Fruit fly (Drosophila melanogaster) S2 (cell line): Measurements from ENCODE around the gene CG7685.

ENCODE experiments used
- CG8478 ChIP-seq: fragments of >200 bp; optimal IDR thresholded peaks from 2 replicates; lab custom pipeline; 2018
- CTCF ChIP-seq, 2 experiments: fragments of >200 bp; optimal IDR thresholded peaks; 2 replicates each; lab custom pipeline; 2018

Gene CG7685

DNA sequence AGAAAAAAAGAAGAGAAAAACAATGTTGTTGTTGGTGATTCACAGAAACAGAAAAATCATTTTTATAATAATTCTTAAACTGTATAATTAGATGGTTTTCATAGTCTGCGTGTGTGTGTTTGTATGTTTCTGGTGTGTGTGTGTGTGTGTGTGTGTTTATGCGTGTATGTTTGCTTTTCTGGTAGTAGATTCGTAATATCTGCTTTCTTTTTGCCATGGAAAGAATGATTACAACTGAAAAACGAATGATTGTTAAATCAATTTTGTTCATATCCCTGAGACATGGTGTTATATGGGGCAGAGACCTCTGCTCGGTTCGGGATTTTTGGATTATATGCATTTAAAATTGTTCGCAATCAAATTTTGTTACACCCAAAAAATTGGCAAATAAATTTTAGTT lies 18.6 kb downstream of the CG7685 start:
- no peak for TF ChIP-seq CTCF (optimal IDR thresholded peaks at IDR 0.05; lab: Kevin White, UChicago)
- TF ChIP-seq CG8478, result no peak

DNA sequence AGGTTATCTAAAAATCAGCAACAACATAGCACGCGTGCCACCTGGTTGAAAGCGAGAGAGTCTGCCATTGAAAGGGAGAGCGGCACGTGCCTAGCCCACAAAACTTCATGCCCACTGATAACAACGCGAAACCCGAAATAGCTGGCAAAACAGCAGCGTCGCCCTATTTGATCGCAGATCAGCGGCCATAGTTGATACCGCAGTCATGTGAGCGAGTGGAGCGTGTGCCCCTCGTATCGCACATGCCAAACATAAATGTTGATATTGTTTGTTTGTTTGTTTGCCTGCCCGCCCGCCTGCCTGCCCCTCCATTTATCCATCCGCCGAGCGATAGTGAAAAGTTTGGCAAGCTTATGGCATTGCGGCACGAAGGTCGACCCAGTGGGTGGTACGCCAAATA lies 28.2 kb downstream of the CG7685 start:
- TF ChIP-seq CG8478, result no peak
- no peak for TF ChIP-seq CTCF (optimal IDR thresholded peaks at IDR 0.05; lab: Kevin White, UChicago)

DNA sequence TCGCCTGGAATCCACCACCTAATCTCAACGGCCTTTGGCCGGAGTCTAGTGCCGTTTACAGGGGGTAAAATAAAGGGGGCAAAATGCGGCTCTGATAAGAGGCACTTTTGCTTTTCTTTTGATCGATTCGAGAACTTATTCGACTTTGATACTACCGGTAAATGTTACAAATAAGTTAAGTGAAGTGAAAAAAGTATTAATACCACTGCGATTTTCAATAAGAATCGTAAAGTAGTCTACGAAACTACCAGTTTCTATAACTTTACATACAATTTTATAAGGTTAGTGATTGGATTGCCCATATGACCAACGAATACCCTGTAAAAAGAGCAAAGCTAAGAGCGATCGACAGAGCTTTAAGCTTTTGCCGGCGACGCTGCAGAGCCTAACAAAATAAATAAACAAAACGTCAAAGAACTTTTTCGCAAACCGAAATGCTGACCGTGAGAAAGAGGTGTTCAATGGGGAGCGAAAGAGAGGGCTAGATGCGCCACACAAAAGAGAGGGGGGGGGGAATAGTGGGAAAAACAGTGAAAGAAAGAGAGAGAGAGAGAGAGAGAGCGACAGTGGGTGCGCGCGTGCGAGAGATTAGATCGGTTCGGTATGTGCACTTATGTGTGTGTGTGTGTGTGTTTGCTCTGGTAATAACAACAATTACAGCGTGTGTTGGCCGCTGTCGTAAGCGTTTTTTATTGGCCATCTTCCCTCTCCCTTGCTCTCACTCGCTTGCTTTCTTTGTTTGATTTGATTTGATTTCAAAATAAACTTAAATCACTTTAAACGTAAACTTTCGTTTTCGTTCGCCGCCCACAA lies 32.0 kb downstream of the CG7685 start:
- TF ChIP-seq CTCF (optimal IDR thresholded peaks at IDR 0.05; lab: Kevin White, UChicago), result no peak
- TF ChIP-seq CG8478, result no peak

DNA sequence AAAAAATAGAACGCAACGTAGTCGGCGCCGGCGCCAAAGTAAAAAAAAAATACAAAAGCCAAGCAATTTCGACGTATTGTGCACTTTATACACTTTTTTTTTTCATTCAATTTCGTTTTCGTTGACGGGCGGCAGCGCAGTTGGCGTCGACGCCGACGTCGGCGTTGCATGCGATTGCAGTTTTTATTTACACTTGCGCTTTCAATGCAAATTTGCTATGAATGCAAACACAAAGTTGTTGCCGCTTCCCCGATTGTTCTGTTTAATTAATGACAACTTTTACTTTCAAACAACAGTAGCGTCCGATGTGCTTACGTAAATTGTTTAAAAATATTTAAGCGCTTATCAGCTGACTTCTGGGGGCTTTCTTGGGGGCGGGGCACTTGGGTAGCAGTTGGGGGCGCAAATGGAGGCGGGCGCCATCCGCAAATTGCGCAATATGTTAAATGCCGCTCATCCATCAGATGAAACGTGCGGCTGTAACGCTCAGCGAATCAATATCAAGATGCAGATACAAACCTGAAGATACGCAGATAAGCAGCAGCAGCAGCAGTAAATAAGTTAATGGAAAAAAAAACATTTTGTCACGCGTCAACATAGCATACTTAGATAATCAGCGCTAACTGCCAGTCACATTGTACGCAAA lies 33.6 kb downstream of the CG7685 start:
- TF ChIP-seq CTCF (optimal IDR thresholded peaks at IDR 0.05; lab: Kevin White, UChicago) (no peak), CG8478 (no peak)

DNA sequence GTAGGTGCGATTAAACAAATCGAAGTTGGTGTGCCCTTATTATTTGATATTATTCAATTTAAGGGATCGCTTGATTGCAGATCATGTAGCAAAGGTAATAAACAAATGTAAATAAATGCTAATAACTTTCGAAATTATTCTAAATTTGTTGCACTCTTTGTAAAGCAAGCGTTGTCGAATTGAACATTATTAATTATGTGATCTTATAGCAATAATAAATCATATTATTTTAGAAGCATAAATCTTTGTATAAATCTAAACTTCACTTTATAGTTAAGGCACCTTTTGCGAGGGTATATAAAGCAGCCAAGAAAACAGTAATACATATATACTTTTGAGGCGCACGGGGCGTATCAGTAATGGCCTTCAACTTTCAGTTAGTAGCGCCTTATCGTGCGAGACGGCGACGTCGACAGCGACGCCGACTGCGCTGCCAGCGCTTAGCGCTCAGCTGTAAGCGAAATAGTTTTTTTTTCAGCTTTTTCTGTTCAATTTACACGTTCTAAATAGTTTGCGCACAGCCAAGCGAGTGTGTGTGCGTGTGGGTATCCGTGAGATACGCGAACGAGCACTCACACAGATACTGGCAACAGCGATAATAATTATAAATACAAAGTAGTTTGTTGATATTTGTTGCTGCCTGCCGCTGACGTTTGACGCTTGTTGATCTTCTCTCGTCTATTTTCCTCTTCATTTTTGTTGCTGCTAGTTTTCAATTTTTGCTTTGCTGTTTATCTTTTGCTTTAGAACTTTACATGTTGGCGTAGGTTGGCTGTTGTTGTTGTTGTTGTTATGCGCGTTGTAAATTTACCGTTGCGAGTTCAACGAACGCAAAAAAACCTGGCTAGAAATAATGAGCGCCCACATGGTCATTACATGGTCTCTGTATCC lies 34.3 kb downstream of the CG7685 start:
- TF ChIP-seq CG8478 (no peak), CTCF (optimal IDR thresholded peaks at IDR 0.05; lab: Kevin White, UChicago) (no peak)

DNA sequence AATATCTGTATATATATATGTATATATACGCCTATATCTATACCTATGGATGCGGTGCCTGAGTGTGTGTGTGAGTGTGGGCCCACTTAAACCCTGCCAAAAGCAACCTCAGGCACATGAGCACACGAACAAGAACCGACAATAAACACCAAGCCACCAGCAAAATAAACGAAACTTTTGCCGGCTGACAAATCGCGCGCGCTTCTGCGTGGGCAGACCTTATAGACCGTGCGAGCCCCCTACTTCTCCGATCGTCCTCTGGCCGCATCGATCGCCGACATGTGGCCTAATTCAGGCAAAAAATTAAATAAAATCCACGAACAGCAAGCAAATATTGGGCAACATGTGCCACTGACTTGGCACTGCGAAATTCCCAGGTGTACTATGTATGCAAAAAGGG lies 38.5 kb downstream of the CG7685 start:
- no peak for TF ChIP-seq CTCF (optimal IDR thresholded peaks at IDR 0.05; lab: Kevin White, UChicago)
- no peak for TF ChIP-seq CG8478

DNA sequence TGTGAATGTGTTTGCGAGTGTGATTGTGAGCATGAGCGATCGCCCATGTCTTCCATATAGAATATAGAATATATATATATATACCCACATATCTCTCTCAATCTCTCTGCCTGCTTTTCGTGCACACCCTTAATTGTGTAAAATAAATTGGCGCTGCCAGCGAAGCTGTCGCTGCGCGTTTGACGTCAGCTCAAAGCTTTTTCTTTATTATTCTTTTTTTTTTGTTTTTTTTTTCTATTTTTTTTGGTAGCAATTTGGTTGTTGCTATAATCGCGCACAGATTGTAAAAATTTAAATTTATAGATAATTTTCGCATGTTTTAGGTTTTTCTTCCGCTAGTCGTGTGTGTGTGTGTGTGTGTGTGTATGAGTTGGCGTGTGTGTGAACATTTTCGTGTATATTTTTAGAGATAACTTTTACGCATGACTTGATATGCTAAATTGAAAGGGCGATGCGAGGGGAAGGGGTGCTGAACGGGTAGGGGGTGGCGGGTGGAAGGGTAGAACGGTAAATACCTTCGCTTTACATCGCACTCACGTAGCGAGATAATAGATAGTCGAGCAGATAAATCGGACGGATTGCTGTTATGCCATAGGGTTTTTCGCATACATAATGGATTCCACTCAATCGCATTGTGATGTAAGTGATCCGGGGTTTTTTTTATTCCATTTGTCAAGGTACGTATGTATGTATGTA lies 40.6 kb downstream of the CG7685 start:
- TF ChIP-seq CG8478, result no peak
- TF ChIP-seq CTCF (optimal IDR thresholded peaks at IDR 0.05; lab: Kevin White, UChicago), result no peak

DNA sequence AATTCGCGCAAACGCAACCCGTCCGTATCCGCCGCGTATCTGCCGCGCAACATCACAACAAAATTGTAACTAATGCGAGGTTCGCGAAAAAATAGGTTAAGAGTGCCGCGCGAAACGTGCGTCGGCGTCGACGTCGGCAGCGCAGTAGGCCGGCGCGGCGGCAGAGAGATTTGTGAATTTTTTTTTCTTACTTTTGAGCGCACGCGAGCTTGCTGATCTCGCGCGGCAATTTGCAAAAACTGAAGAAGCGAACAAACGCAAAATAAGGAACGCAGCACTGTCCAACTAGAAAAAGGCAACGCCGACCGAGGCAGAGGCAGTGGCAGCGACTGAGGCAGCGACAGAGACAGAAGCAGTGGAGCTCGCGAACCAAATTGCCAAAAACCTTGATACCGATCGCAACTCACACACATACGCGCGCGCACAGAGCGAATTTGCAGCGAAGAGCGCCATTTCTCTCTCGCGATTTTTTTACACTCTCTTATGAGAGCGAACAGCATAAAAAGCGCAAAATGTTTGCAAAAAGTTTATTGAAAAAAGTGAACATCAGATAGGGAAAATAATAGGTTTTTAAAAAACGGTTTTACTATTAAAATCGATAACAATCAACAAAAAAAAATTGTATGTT lies 42.5 kb downstream of the CG7685 start:
- TF ChIP-seq CG8478, result no peak
- TF ChIP-seq CTCF (optimal IDR thresholded peaks at IDR 0.05; lab: Kevin White, UChicago), result no peak

DNA sequence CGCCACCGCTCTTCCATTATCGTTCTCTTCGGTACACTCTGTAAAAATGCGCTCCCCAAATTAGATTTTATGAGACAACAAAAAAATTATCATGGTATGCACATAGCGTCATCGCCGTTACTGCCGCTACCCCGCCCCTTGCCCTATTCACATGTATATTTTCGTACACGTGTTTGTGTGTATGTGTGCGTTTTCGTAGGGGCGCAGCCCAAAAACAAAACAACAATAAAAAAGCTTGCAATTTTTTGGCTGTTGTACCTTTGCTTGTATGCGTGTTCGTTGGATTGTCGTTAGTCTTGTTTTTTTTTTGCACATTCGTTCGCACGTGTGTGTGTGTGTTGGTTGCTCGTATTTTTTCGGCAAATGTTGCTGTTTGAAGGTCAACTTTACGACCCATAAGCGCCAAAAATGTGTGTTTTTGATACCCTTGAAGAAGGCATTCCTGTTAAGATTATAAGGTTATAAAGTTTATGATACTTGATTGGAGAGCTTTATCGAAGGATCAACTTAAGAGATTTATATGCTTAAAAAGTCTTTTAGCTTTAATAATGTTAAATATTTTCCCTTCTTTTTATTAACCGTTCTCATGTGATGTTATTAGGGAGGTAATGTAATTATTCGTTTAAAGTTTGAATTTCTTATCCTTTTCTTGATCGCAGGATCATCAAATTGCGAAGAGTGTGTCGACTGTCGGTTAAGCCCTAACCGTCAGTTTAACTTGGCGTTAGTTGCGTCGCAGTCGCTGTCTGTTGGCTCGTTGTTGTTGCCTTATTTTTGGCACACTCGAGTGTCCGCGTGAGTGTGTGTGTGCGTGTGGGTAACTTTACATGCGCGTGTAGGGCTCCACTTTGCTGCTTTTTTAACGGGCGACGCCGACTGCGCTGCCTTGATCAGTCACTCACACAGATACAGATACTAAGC lies 43.6 kb downstream of the CG7685 start:
- TF ChIP-seq CG8478, result no peak
- no peak for TF ChIP-seq CTCF (optimal IDR thresholded peaks at IDR 0.05; lab: Kevin White, UChicago)

DNA sequence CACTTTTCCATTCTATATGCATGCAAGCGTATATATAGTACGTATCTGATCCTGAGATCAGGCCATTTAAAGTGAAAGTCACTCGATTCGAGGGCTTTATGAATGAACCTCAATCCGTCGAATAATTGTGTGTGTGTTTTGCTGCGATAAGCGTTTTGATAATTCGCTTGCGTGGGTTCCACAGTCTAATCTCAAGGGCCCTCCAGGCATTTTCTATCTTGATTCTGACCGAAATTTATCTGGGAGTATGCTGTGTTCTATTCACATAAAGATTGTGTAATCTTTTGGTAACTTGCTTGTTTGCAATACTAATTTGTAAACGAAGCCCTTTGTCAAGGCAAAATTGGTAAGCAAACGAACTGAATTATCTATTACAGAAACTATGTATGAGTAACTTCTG lies 44.4 kb downstream of the CG7685 start:
- TF ChIP-seq CTCF (optimal IDR thresholded peaks at IDR 0.05; lab: Kevin White, UChicago) (no peak), CG8478 (no peak)

DNA sequence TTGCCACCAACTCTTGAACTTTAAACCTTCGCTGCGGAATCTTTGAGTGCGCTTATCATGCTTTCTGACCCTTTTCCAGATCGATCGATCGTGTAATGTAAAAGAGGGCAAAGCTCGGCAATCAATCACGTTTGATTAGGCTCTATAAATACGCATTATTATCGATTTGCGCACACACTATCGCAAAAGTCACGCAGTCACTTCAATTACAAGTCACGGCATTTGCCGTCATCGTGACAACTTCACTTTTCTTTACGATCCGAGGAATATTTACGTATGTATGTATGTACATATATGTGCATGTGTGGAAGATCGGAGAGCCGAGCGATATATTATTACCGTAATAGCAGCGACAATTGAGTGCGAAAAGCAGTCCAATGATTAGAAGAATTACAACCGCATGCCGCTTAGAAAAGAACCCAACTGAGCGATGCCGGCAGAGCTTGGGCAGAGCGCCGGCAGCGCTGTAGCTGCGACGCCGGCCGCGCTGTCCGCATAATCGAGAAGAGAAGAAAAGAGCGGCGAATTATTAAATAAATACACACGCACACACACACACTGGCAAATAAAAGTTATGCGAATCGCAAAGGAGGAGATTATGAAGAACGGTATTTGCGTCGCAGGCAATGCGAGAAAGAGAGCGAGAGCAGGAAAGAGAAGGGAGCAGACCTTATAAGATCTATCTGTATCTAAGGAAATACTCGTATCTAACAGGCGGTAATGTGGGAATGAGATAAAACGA lies 45.3 kb downstream of the CG7685 start:
- no peak for TF ChIP-seq CTCF (optimal IDR thresholded peaks at IDR 0.05; lab: Kevin White, UChicago)
- no peak for TF ChIP-seq CG8478
